Worm (Caenorhabditis elegans) whole organism, young adult: ENCODE measurements around the gene C09G9.8.

Experiments used
- C06A6.2 ChIP-seq: fragments of 200-800 bp; sonication (Bioruptor generic); conservative IDR thresholded peaks from 2 replicates; pipeline ENCODE4 v1.3.6; 2022; ENCODE audit warnings: missing genetic modification characterization, missing compliant biosample characterization
- C17E4.6 ChIP-seq: fragments of 200-800 bp; sonication (Bioruptor generic); IDR thresholded peaks from 2 replicates; pipeline ENCODE4 v1.3.6; 2022; ENCODE audit warnings: missing genetic modification reagents, missing genetic modification characterization, missing compliant biosample characterization
- F33H1.4 ChIP-seq: fragments of 200-800 bp; sonication (Bioruptor generic); IDR thresholded peaks from 2 replicates; pipeline ENCODE4 v1.3.6; 2022; ENCODE audit warnings: missing genetic modification reagents, missing genetic modification characterization, missing compliant biosample characterization
- F57A8.1 ChIP-seq: fragments of 200-800 bp; sonication (Bioruptor generic); optimal IDR thresholded peaks from 2 replicates; lab custom pipeline; 2018; ENCODE audit warnings: mild to moderate bottlenecking, missing genetic modification characterization, moderate library complexity, missing compliant biosample characterization
- F57C9.4 ChIP-seq: sonication (generic microtip); optimal IDR thresholded peaks from 2 replicates; lab custom pipeline; 2017; ENCODE audit warnings: mild to moderate bottlenecking, missing genetic modification characterization, missing compliant biosample characterization
- Y53G8AR.9 ChIP-seq: fragments of 200-800 bp; sonication (Bioruptor generic); conservative IDR thresholded peaks from 2 replicates; pipeline ENCODE4 v1.3.6; 2022; ENCODE audit warnings: missing genetic modification reagents, missing genetic modification characterization, missing compliant biosample characterization
- atf-7 ChIP-seq: sonication (generic microtip); optimal IDR thresholded peaks from 2 replicates; lab custom pipeline; 2017; ENCODE audit warnings: mild to moderate bottlenecking, missing genetic modification characterization, missing compliant biosample characterization
- ceh-27 ChIP-seq: fragments of 200-800 bp; sonication (Bioruptor generic); optimal IDR thresholded peaks from 2 replicates; lab custom pipeline; 2018; ENCODE audit warnings: mild to moderate bottlenecking, missing genetic modification characterization, moderate library complexity, missing compliant biosample characterization
- ceh-58 ChIP-seq: fragments of 200-800 bp; sonication (Bioruptor generic); IDR thresholded peaks from 2 replicates; pipeline ENCODE4 v1.3.6; 2022; ENCODE audit warnings: missing genetic modification characterization, missing compliant biosample characterization
- ceh-91 ChIP-seq: fragments of 200-800 bp; sonication (Bioruptor generic); IDR thresholded peaks from 2 replicates; pipeline ENCODE4 v1.3.6; 2022; ENCODE audit warnings: missing genetic modification reagents, missing genetic modification characterization, missing compliant biosample characterization
- die-1 ChIP-seq: sonication (generic microtip); optimal IDR thresholded peaks from 2 replicates; lab custom pipeline; 2016; ENCODE audit warnings: missing genotype, mild to moderate bottlenecking, missing genetic modification characterization, missing compliant biosample characterization
- efl-1 ChIP-seq: fragments of 150-350 bp; optimal IDR thresholded peaks from 2 replicates; lab custom pipeline; 2014; ENCODE audit warnings: missing biosample characterization, missing genetic modification reagents, missing genetic modification characterization
- ets-4 ChIP-seq: fragments of 200-800 bp; sonication (Bioruptor generic); optimal IDR thresholded peaks from 2 replicates; lab custom pipeline; 2018; ENCODE audit warnings: mild to moderate bottlenecking, missing genetic modification characterization, missing compliant biosample characterization
- hmg-1.2 ChIP-seq: fragments of 200-800 bp; sonication (Bioruptor generic); IDR thresholded peaks from 2 replicates; pipeline ENCODE4 v1.3.6; 2022; ENCODE audit warnings: missing genetic modification reagents, missing genetic modification characterization, missing compliant biosample characterization
- hrde-1 ChIP-seq: sonication (generic microtip); optimal IDR thresholded peaks from 2 replicates; lab custom pipeline; 2016; ENCODE audit warnings: missing genetic modification characterization, mild to moderate bottlenecking, missing compliant biosample characterization, moderate library complexity, missing genotype, missing genetic modification reagents, borderline replicate concordance
- mcd-1 ChIP-seq: fragments of 200-800 bp; sonication (Bioruptor generic); IDR thresholded peaks from 2 replicates; pipeline ENCODE4 v1.3.6; 2022; ENCODE audit warnings: missing genetic modification reagents, missing genetic modification characterization, missing compliant biosample characterization
- nfya-2 ChIP-seq: fragments of 200-800 bp; sonication (Bioruptor generic); IDR thresholded peaks from 2 replicates; pipeline ENCODE4 v1.3.6; 2022; ENCODE audit warnings: missing genetic modification reagents, missing genetic modification characterization, missing compliant biosample characterization
- nhr-179 ChIP-seq: sonication (generic microtip); optimal IDR thresholded peaks from 2 replicates; lab custom pipeline; 2016; ENCODE audit warnings: mild to moderate bottlenecking, missing genetic modification characterization, missing compliant biosample characterization
- nhr-80 ChIP-seq: sonication (generic microtip); optimal IDR thresholded peaks from 2 replicates; lab custom pipeline; 2016; ENCODE audit warnings: missing genetic modification characterization, missing compliant biosample characterization
- nhr-90 ChIP-seq: sonication (generic microtip); optimal IDR thresholded peaks from 2 replicates; lab custom pipeline; 2016; ENCODE audit warnings: missing genotype, mild to moderate bottlenecking, missing genetic modification characterization, missing compliant biosample characterization
- pbrm-1 ChIP-seq: fragments of 200-800 bp; sonication (Bioruptor generic); IDR thresholded peaks from 2 replicates; pipeline ENCODE4 v1.3.6; 2022; ENCODE audit warnings: missing genetic modification reagents, missing genetic modification characterization, missing compliant biosample characterization
- rec-8 ChIP-seq, 2 experiments: sonication (generic microtip); optimal IDR thresholded peaks; 2 replicates each; lab custom pipeline; 2016; ENCODE audit warnings: mild to moderate bottlenecking in 2 of 2, missing genetic modification characterization in 2 of 2, missing genetic modification reagents in 2 of 2, missing genotype in 2 of 2, missing biosample characterization in 1 of 2, missing compliant biosample characterization in 1 of 2, moderate library complexity in 1 of 2
- rpc-1 ChIP-seq, 2 experiments: fragments of 150-350 bp in 1 of 2; sonication (generic microtip) in 1 of 2; optimal IDR thresholded peaks; 2 replicates each; lab custom pipeline; 2014 to 2018; ENCODE audit warnings: missing biosample characterization in 1 of 2, missing genetic modification characterization in 1 of 2, missing genetic modification reagents in 1 of 2, missing genotype in 1 of 2
- sea-2 ChIP-seq: fragments of 200-800 bp; sonication (Bioruptor generic); IDR thresholded peaks from 2 replicates; pipeline ENCODE4 v1.3.6; 2022; ENCODE audit warnings: missing genetic modification characterization, missing compliant biosample characterization
- snpc-1.3 ChIP-seq: sonication (generic microtip); optimal IDR thresholded peaks from 2 replicates; lab custom pipeline; 2017; ENCODE audit warnings: missing genetic modification characterization, mild to moderate bottlenecking, missing compliant biosample characterization, antibody characterized with exemption, moderate library complexity, missing genotype, missing genetic modification reagents; ENCODE audit not compliant: insufficient read depth
- snpc-4 ChIP-seq, 5 experiments: fragments of 150-350 bp in 1 of 5; sonication (generic microtip) in 4 of 5; optimal IDR thresholded peaks; 2 replicates each; lab custom pipeline; 2014 to 2018; ENCODE audit warnings: missing genetic modification characterization in 5 of 5, missing biosample characterization in 3 of 5, antibody characterized with exemption in 2 of 5, mild to moderate bottlenecking in 2 of 5, missing compliant biosample characterization in 2 of 5, missing genotype in 2 of 5, moderate library complexity in 2 of 5, missing genetic modification reagents in 1 of 5
- tbx-9 ChIP-seq: sonication (generic microtip); optimal IDR thresholded peaks from 2 replicates; lab custom pipeline; 2016; ENCODE audit warnings: borderline replicate concordance, missing genetic modification characterization, inconsistent platforms, missing compliant biosample characterization
- xnd-1 ChIP-seq: sonication (generic microtip); optimal IDR thresholded peaks from 2 replicates; lab custom pipeline; 2016; ENCODE audit warnings: missing genotype, missing genetic modification reagents, missing genetic modification characterization, missing compliant biosample characterization
- ztf-6 ChIP-seq: fragments of 200-800 bp; sonication (Bioruptor generic); IDR thresholded peaks from 2 replicates; pipeline ENCODE4 v1.3.6; 2022; ENCODE audit warnings: missing genetic modification reagents, missing genetic modification characterization, missing compliant biosample characterization

C09G9.8 gene

ce11 chrIV:8901346-8901745 is 20.1 kb downstream of the C09G9.8 start, which contains the start of gene C27B7.5 (continued):
- TF ChIP-seq snpc-4 (GFP tag; optimal IDR thresholded peaks at IDR 0.05; lab: Kevin White, UChicago) (no peak), snpc-4 (tag; optimal IDR thresholded peaks at IDR 0.05; lab: Kevin White, UChicago) (peak in 1 of 4 experiments; percentile 20)

ce11 chrIV:8906164-8906563 is 24.9 kb downstream of the C09G9.8 start, which contains the start of gene C27B7.6:
TSS of gene C27B7.6 (minus strand) at chrIV:8906345.
- TF ChIP-seq ceh-27 (GFP tag; lab: Kevin White, UChicago) (no peak), rec-8 (tag; optimal IDR thresholded peaks at IDR 0.05; lab: Kevin White, UChicago) (no peak), rpc-1 (optimal IDR thresholded peaks at IDR 0.05; lab: Kevin White, UChicago) (no peak), rpc-1 (tag; optimal IDR thresholded peaks at IDR 0.05; lab: Kevin White, UChicago) (no peak), F33H1.4 (GFP tag; lab: Robert Waterston, UW) (no peak), efl-1 (GFP tag; lab: Kevin White, UChicago) (no peak), pbrm-1 (GFP tag; lab: Robert Waterston, UW) (no peak), hmg-1.2 (no peak), hrde-1 (tag; lab: Kevin White, UChicago) (no peak), tbx-9 (tag; lab: Kevin White, UChicago) (no peak), sea-2 (GFP tag; lab: Robert Waterston, UW) (no peak), ets-4 (no peak), snpc-1.3 (no peak), ceh-91 (GFP tag; lab: Robert Waterston, UW) (no peak)

ce11 chrIV:8906743-8907142 is 25.5 kb downstream of the C09G9.8 start, which contains the start of gene C27B7.7:
TSS of gene C27B7.7 (plus strand) at chrIV:8907043.
- TF ChIP-seq hmg-1.2 (no peak), die-1 (tag; lab: Kevin White, UChicago) (no peak), F57A8.1 (GFP tag; lab: Kevin White, UChicago) (no peak), mcd-1 (GFP tag; lab: Robert Waterston, UW) (no peak), nfya-2 (GFP tag; lab: Robert Waterston, UW) (no peak), C17E4.6 (GFP tag; lab: Robert Waterston, UW) (no peak), Y53G8AR.9 (GFP tag; lab: Robert Waterston, UW) (no peak), ztf-6 (GFP tag; lab: Robert Waterston, UW) (no peak), xnd-1 (tag; lab: Kevin White, UChicago) (no peak), nhr-90 (no peak), nhr-179 (tag; lab: Kevin White, UChicago) (no peak)
- TF ChIP-seq, all 124 proteins: peak for 0

ce11 chrIV:8914187-8914586 is 32.9 kb downstream of the C09G9.8 start:
- TF ChIP-seq atf-7 (tag; lab: Kevin White, UChicago) (peak; percentile 88), nhr-80 (no peak)

- TF ChIP-seq F33H1.4 (GFP tag; lab: Robert Waterston, UW) (no peak), ceh-58 (GFP tag; lab: Robert Waterston, UW) (0 out of 2 replicates have a peak, but pooled peaks have one; percentile 31), C06A6.2 (GFP tag; lab: Robert Waterston, UW) (no peak), F57C9.4 (tag; lab: Kevin White, UChicago) (no peak), ceh-91 (GFP tag; lab: Robert Waterston, UW) (no peak)
Measured at ce11 chrIV:8916010-8916409, 34.7 kb downstream of the C09G9.8 start, which contains the start of gene C27B7.9. TSS of gene C27B7.9 (minus strand) at chrIV:8916110.
